Worm (Caenorhabditis elegans) whole organism, L1 larva: ENCODE data around the gene T03F6.9.

Experiments used
- C04F5.9 ChIP-seq: sonication (generic microtip); optimal IDR thresholded peaks from 2 replicates; lab custom pipeline; 2016; ENCODE audit warnings: missing genetic modification characterization, missing compliant biosample characterization
- C16A3.4 ChIP-seq: fragments of 150-350 bp; optimal IDR thresholded peaks from 2 replicates; lab custom pipeline; 2014; ENCODE audit warnings: missing biosample characterization, missing genetic modification characterization
- C34B4.2 ChIP-seq: sonication (generic microtip); optimal IDR thresholded peaks from 2 replicates; lab custom pipeline; 2017; ENCODE audit warnings: mild to moderate bottlenecking, missing genetic modification characterization, missing compliant biosample characterization
- F16B12.6 ChIP-seq: fragments of 150-350 bp; optimal IDR thresholded peaks from 2 replicates; lab custom pipeline; 2014; ENCODE audit warnings: missing biosample characterization, missing genetic modification characterization
- Y116A8C.19 ChIP-seq: sonication (generic microtip); optimal IDR thresholded peaks from 2 replicates; lab custom pipeline; 2016; ENCODE audit warnings: missing compliant biosample characterization, missing genetic modification characterization, borderline replicate concordance
- aly-2 ChIP-seq: fragments of 150-350 bp; optimal IDR thresholded peaks from 2 replicates; lab custom pipeline; 2014; ENCODE audit warnings: missing biosample characterization, missing genetic modification characterization
- blmp-1 ChIP-seq: fragments of 150-350 bp; optimal IDR thresholded peaks from 2 replicates; lab custom pipeline; 2014; ENCODE audit warnings: missing biosample characterization, missing genetic modification characterization
- ceh-8 ChIP-seq: fragments of 200-800 bp; sonication (Bioruptor generic); optimal IDR thresholded peaks from 2 replicates; lab custom pipeline; 2018; ENCODE audit warnings: mild to moderate bottlenecking, missing genetic modification characterization, moderate library complexity, missing compliant biosample characterization
- ceh-82 ChIP-seq, 3 experiments: fragments of 150-350 bp in 1 of 3; sonication (generic microtip) in 2 of 3; optimal IDR thresholded peaks; 2 replicates each; lab custom pipeline; 2014 to 2017; ENCODE audit warnings: missing biosample characterization in 3 of 3, missing genetic modification characterization in 3 of 3
- ceh-88 ChIP-seq: fragments of 200-800 bp; sonication (Bioruptor generic); IDR thresholded peaks from 2 replicates; pipeline ENCODE4 v1.3.6; 2022; ENCODE audit warnings: missing genetic modification characterization, missing compliant biosample characterization
- dsc-1 ChIP-seq: sonication (generic microtip); optimal IDR thresholded peaks from 2 replicates; lab custom pipeline; 2016; ENCODE audit warnings: mild to moderate bottlenecking, missing genetic modification characterization, missing compliant biosample characterization
- efl-1 ChIP-seq, 4 experiments: fragments of 150-350 bp; optimal IDR thresholded peaks in 3 of 4; peaks in 1 of 4; 1 replicate in 1 of 4; 2 replicates in 3 of 4; lab custom pipeline; 2014; ENCODE audit warnings: missing biosample characterization in 2 of 4, missing genetic modification characterization in 2 of 4, missing genetic modification reagents in 2 of 4
- egl-27 ChIP-seq, 2 experiments: fragments of 150-350 bp in 1 of 2; sonication (generic microtip); optimal IDR thresholded peaks; 3 replicates each; lab custom pipeline; 2017 to 2018; ENCODE audit warnings: missing biosample characterization in 2 of 2, missing genetic modification characterization in 2 of 2, missing genetic modification reagents in 2 of 2
- elt-3 ChIP-seq, 6 experiments: fragments of 150-350 bp in 1 of 6; sonication (generic microtip); optimal IDR thresholded peaks; 2 replicates each; lab custom pipeline; 2017 to 2018; ENCODE audit warnings: missing biosample characterization in 6 of 6, missing genetic modification characterization in 6 of 6, inconsistent platforms in 1 of 6
- fkh-4 ChIP-seq: sonication (generic microtip); optimal IDR thresholded peaks from 2 replicates; lab custom pipeline; 2016; ENCODE audit warnings: missing compliant biosample characterization, missing genetic modification characterization, borderline replicate concordance
- fkh-8 ChIP-seq: sonication (generic microtip); optimal IDR thresholded peaks from 2 replicates; lab custom pipeline; 2016; ENCODE audit warnings: mild to moderate bottlenecking, missing genetic modification characterization, missing compliant biosample characterization
- isw-1 ChIP-seq: fragments of 200-800 bp; sonication (Bioruptor generic); IDR thresholded peaks from 2 replicates; pipeline ENCODE4 v1.3.6; 2022; ENCODE audit warnings: missing genetic modification characterization, missing compliant biosample characterization
- lin-14 ChIP-seq: fragments of 200-800 bp; sonication (Bioruptor generic); optimal IDR thresholded peaks from 2 replicates; lab custom pipeline; 2018; ENCODE audit warnings: mild to moderate bottlenecking, missing genetic modification characterization, moderate library complexity, missing compliant biosample characterization
- lin-35 ChIP-seq, 2 experiments: fragments of 150-350 bp; optimal IDR thresholded peaks; 2 replicates each; lab custom pipeline; 2014; ENCODE audit warnings: missing biosample characterization in 2 of 2, missing genetic modification characterization in 2 of 2, missing genetic modification reagents in 2 of 2
- lsy-2 ChIP-seq, 2 experiments: fragments of 150-350 bp; optimal IDR thresholded peaks; 2 replicates each; lab custom pipeline; 2014; ENCODE audit warnings: missing biosample characterization in 2 of 2, missing genetic modification characterization in 2 of 2
- mab-9 ChIP-seq: fragments of 200-800 bp; sonication (Bioruptor generic); IDR thresholded peaks from 2 replicates; pipeline ENCODE4 v1.3.6; 2022; ENCODE audit warnings: missing genetic modification reagents, missing genetic modification characterization, missing compliant biosample characterization
- nhr-20 ChIP-seq: sonication (generic microtip); optimal IDR thresholded peaks from 2 replicates; lab custom pipeline; 2016; ENCODE audit warnings: mild to moderate bottlenecking, missing genetic modification characterization, missing compliant biosample characterization
- nhr-237 ChIP-seq: fragments of 150-350 bp; optimal IDR thresholded peaks from 2 replicates; lab custom pipeline; 2014; ENCODE audit warnings: missing biosample characterization, missing genetic modification characterization
- nhr-47 ChIP-seq: sonication (generic microtip); optimal IDR thresholded peaks from 2 replicates; lab custom pipeline; 2016; ENCODE audit warnings: mild to moderate bottlenecking, missing genetic modification characterization, moderate library complexity, missing compliant biosample characterization
- nhr-71 ChIP-seq: sonication (generic microtip); optimal IDR thresholded peaks from 2 replicates; lab custom pipeline; 2016; ENCODE audit warnings: mild to moderate bottlenecking, missing genetic modification characterization, moderate library complexity, missing compliant biosample characterization
- nhr-85 ChIP-seq: sonication (generic microtip); peaks from one replicate; lab custom pipeline; 2016; ENCODE audit warnings: missing genetic modification characterization, inconsistent platforms, missing compliant biosample characterization
- nhr-90 ChIP-seq: sonication (generic microtip); optimal IDR thresholded peaks from 2 replicates; lab custom pipeline; 2016; ENCODE audit warnings: mild to moderate bottlenecking, missing genetic modification characterization, missing compliant biosample characterization; ENCODE audit not compliant: poor library complexity
- rnt-1 ChIP-seq: sonication (generic microtip); optimal IDR thresholded peaks from 2 replicates; lab custom pipeline; 2016; ENCODE audit warnings: mild to moderate bottlenecking, missing genetic modification characterization, moderate library complexity, missing compliant biosample characterization
- skn-1 ChIP-seq: fragments of 150-350 bp; optimal IDR thresholded peaks from 2 replicates; lab custom pipeline; 2014; ENCODE audit warnings: missing biosample characterization, missing genetic modification characterization
- snpc-4 ChIP-seq: fragments of 150-350 bp; optimal IDR thresholded peaks from 2 replicates; lab custom pipeline; 2014; ENCODE audit warnings: missing biosample characterization, missing genetic modification characterization
- snu-23 ChIP-seq: sonication (generic microtip); optimal IDR thresholded peaks from 2 replicates; lab custom pipeline; 2016; ENCODE audit warnings: missing genetic modification characterization, missing compliant biosample characterization
- swsn-7 ChIP-seq: sonication (generic microtip); optimal IDR thresholded peaks from 2 replicates; lab custom pipeline; 2016; ENCODE audit warnings: missing genetic modification characterization, missing compliant biosample characterization
- tbx-2 ChIP-seq: sonication (generic microtip); optimal IDR thresholded peaks from 2 replicates; lab custom pipeline; 2016; ENCODE audit warnings: missing genetic modification characterization, missing compliant biosample characterization
- unc-62 ChIP-seq: fragments of 150-350 bp; optimal IDR thresholded peaks from 2 replicates; lab custom pipeline; 2014; ENCODE audit warnings: missing biosample characterization, missing genetic modification reagents, missing genetic modification characterization
- vab-15 ChIP-seq: sonication (generic microtip); optimal IDR thresholded peaks from 2 replicates; lab custom pipeline; 2017; ENCODE audit warnings: missing genotype, mild to moderate bottlenecking, missing genetic modification characterization, missing compliant biosample characterization
- zag-1 ChIP-seq: fragments of 150-350 bp; optimal IDR thresholded peaks from 2 replicates; lab custom pipeline; 2014; ENCODE audit warnings: missing biosample characterization, missing genetic modification characterization
- ztf-11 ChIP-seq, 2 experiments: sonication (generic microtip); optimal IDR thresholded peaks; 2 replicates each; lab custom pipeline; 2016 to 2017; ENCODE audit warnings: missing genetic modification characterization in 2 of 2, missing biosample characterization in 1 of 2, missing compliant biosample characterization in 1 of 2

T03F6.9 gene

ce11 chrIII:13347782-13348327, 23.0 kb downstream of the T03F6.9 start:
- TF ChIP-seq isw-1 (GFP tag; lab: Robert Waterston, UW), result 0 out of 2 replicates have a peak, but pooled peaks have one; percentile 12
- no peak for TF ChIP-seq zag-1 (tag; lab: Kevin White, UChicago)
- peak in 1 of 2 experiments; percentile 3 for TF ChIP-seq efl-1 (optimal IDR thresholded peaks at IDR 0.05; lab: Kevin White, UChicago)
- TF ChIP-seq efl-1 (GFP tag; optimal IDR thresholded peaks at IDR 0.05 in 1 of 2; lab: Kevin White, UChicago), result no peak
- peak; percentile 11 for TF ChIP-seq nhr-47 (tag; lab: Kevin White, UChicago)
- no peak for TF ChIP-seq egl-27 (tag; optimal IDR thresholded peaks at IDR 0.05; lab: Kevin White, UChicago)
- TF ChIP-seq tbx-2, result peak; percentile 28
- peak in 2 of 3 experiments; percentile 7 to 48 for TF ChIP-seq ceh-82 (tag; optimal IDR thresholded peaks at IDR 0.05; lab: Kevin White, UChicago)
- no peak for TF ChIP-seq ceh-8 (GFP tag; lab: Kevin White, UChicago)
- TF ChIP-seq fkh-4 (tag; lab: Kevin White, UChicago), result peak; percentile 1
- TF ChIP-seq nhr-71 (tag; lab: Kevin White, UChicago), result peak; percentile 33
- no peak for TF ChIP-seq elt-3 (tag; optimal IDR thresholded peaks at IDR 0.05; lab: Kevin White, UChicago)
- TF ChIP-seq fkh-8 (tag; lab: Kevin White, UChicago), result peak; percentile 9
- TF ChIP-seq lin-14 (GFP tag; lab: Kevin White, UChicago), result peak; percentile 77
- peak in 1 of 2 experiments; percentile 18 for TF ChIP-seq lsy-2 (tag; optimal IDR thresholded peaks at IDR 0.05; lab: Kevin White, UChicago)
- TF ChIP-seq swsn-7, result peak; percentile 0
- peak; percentile 66 for TF ChIP-seq dsc-1

ce11 chrIII:13346785-13347184, 24.1 kb downstream of the T03F6.9 start, which contains the start of gene mtm-6:
mtm-6 (plus strand) TSS chrIII:13347085.
- TF ChIP-seq lsy-2 (tag; optimal IDR thresholded peaks at IDR 0.05; lab: Kevin White, UChicago) (peak in 1 of 2 experiments; percentile 23), F16B12.6 (tag; lab: Kevin White, UChicago) (peak; percentile 70), ztf-11 (tag; optimal IDR thresholded peaks at IDR 0.05; lab: Kevin White, UChicago) (no peak)

- TF ChIP-seq elt-3 (tag; optimal IDR thresholded peaks at IDR 0.05; lab: Kevin White, UChicago), result peak in 1 of 6 experiments; percentile 17
- TF ChIP-seq zag-1 (tag; lab: Kevin White, UChicago), result no peak
- no peak for TF ChIP-seq C16A3.4 (tag; lab: Kevin White, UChicago)
- TF ChIP-seq vab-15 (tag; lab: Kevin White, UChicago), result no peak
- peak; percentile 51 for TF ChIP-seq nhr-85 (tag; lab: Kevin White, UChicago)
- peak; percentile 44 for TF ChIP-seq lin-14 (GFP tag; lab: Kevin White, UChicago)
- peak; percentile 54 for TF ChIP-seq snu-23 (GFP tag; lab: Kevin White, UChicago)
- peak in 1 of 2 experiments; percentile 14 for TF ChIP-seq lsy-2 (tag; optimal IDR thresholded peaks at IDR 0.05; lab: Kevin White, UChicago)
- TF ChIP-seq blmp-1 (tag; lab: Kevin White, UChicago), result peak; percentile 52
- TF ChIP-seq aly-2 (tag; lab: Kevin White, UChicago), result no peak
- no peak for TF ChIP-seq mab-9 (GFP tag; lab: Robert Waterston, UW)
- TF ChIP-seq nhr-20, result peak; percentile 46
- TF ChIP-seq skn-1 (tag; lab: Kevin White, UChicago), result peak; percentile 81
- TF ChIP-seq lin-35 (GFP tag; optimal IDR thresholded peaks at IDR 0.05; lab: Kevin White, UChicago), result peak in 1 of 2 experiments; percentile 33
- peak; percentile 26 for TF ChIP-seq nhr-90
- TF ChIP-seq nhr-71 (tag; lab: Kevin White, UChicago), result peak; percentile 42
- TF ChIP-seq rnt-1 (tag; lab: Kevin White, UChicago), result no peak
These were observed 26.2 kb downstream of the T03F6.9 start, which contains the start of gene acaa-2 for ce11 chrIII:13344538-13345136. acaa-2 (plus strand) TSS chrIII:13344937.

ce11 chrIII:13343562-13344139, 27.2 kb downstream of the T03F6.9 start:
- TF ChIP-seq C04F5.9 (no peak), ceh-88 (no peak), Y116A8C.19 (tag; lab: Kevin White, UChicago) (no peak), C34B4.2 (no peak), snpc-4 (tag; lab: Kevin White, UChicago) (no peak), nhr-237 (tag; lab: Kevin White, UChicago) (no peak), unc-62 (GFP tag; lab: Kevin White, UChicago) (no peak), efl-1 (optimal IDR thresholded peaks at IDR 0.05; lab: Kevin White, UChicago) (no peak), efl-1 (GFP tag; optimal IDR thresholded peaks at IDR 0.05 in 1 of 2; lab: Kevin White, UChicago) (peak in 1 of 2 experiments; percentile 58)
- TF ChIP-seq, all 84 proteins: peak for 1
